Worm (Caenorhabditis elegans): Measurements from ENCODE around the gene H04M03.3.

H04M03.3 gene

DNA sequence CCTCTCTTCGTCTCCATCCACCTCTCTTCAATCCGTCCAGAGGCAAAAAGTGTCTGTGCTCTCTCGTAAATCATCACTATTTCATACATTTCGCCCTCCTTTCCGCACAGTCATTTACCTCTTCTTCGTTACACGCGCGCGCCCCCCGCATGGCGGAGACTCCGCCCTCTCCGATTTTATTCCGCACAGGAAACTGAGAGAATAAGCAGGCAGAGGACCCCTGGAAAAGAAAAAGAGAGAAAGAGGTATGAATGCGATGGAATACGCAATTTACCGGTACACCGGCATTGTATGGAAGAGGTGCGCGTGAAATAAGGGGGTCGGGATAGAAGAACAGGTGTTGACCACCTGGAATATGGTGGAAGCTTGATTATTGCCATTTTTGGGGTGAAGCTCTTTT is 30.6 kb upstream of the H04M03.3 start (continued):
- no peak for TF ChIP-seq fkh-6 (tag; optimal IDR thresholded peaks at IDR 0.05)
- TF ChIP-seq nfya-1 (tag; optimal IDR thresholded peaks at IDR 0.05): peak; percentile 14
- TF ChIP-seq gmeb-2 (tag; optimal IDR thresholded peaks at IDR 0.05): no peak
- TF ChIP-seq pros-1 (tag; optimal IDR thresholded peaks at IDR 0.05): peak; percentile 50
- TF ChIP-seq pax-1 (tag; optimal IDR thresholded peaks at IDR 0.05): no peak
- no peak for TF ChIP-seq ttx-3 (tag; optimal IDR thresholded peaks at IDR 0.05)
- no peak for TF ChIP-seq che-1 (tag; optimal IDR thresholded peaks at IDR 0.05)
- TF ChIP-seq ceh-24 (tag; optimal IDR thresholded peaks at IDR 0.05): no peak
- TF ChIP-seq ceh-14 (tag; optimal IDR thresholded peaks at IDR 0.05): no peak
- no peak for TF ChIP-seq K09A11.1 (tag; optimal IDR thresholded peaks at IDR 0.05; ENCODE audit: insufficient read depth)
- TF ChIP-seq tbx-2 (tag; optimal IDR thresholded peaks at IDR 0.05): peak; percentile 37
- TF ChIP-seq dmd-4 (tag; optimal IDR thresholded peaks at IDR 0.05; ENCODE audit: borderline replicate concordance): no peak
- no peak for TF ChIP-seq pag-3 (tag; optimal IDR thresholded peaks at IDR 0.05; ENCODE audit: borderline replicate concordance)
- TF ChIP-seq ama-1 (optimal IDR thresholded peaks at IDR 0.05): no peak
- TF ChIP-seq nhr-232 (tag; optimal IDR thresholded peaks at IDR 0.05): no peak
- no peak for TF ChIP-seq madf-2 (tag; optimal IDR thresholded peaks at IDR 0.05)
- TF ChIP-seq unc-42 (tag; optimal IDR thresholded peaks at IDR 0.05): no peak
- no peak; the same call in 1 of the 2 replicates for TF ChIP-seq sox-2 (GFP tag; IDR thresholded peaks at IDR 0.05)
- TF ChIP-seq npax-4 (tag; optimal IDR thresholded peaks at IDR 0.05): no peak
- TF ChIP-seq ceh-22 (tag; optimal IDR thresholded peaks at IDR 0.05): no peak
- TF ChIP-seq mec-3 (tag; optimal IDR thresholded peaks at IDR 0.05; ENCODE audit: borderline replicate concordance): no peak
- no peak for TF ChIP-seq eyg-1 (tag; optimal IDR thresholded peaks at IDR 0.05)
- TF ChIP-seq pqm-1 (tag; optimal IDR thresholded peaks at IDR 0.05): no peak
- no peak for TF ChIP-seq rnt-1 (tag; optimal IDR thresholded peaks at IDR 0.05)
- no peak for TF ChIP-seq odd-2 (tag; optimal IDR thresholded peaks at IDR 0.05)
- no peak for TF ChIP-seq fax-1 (tag; optimal IDR thresholded peaks at IDR 0.05)
- no peak for TF ChIP-seq ceh-45 (GFP tag; IDR thresholded peaks at IDR 0.05)
- TF ChIP-seq ztf-16 (tag; optimal IDR thresholded peaks at IDR 0.05): no peak
- TF ChIP-seq ahr-1 (tag; optimal IDR thresholded peaks at IDR 0.05): no peak
- TF ChIP-seq ceh-19 (GFP tag; optimal IDR thresholded peaks at IDR 0.05): no peak
- no peak for TF ChIP-seq pha-4 (tag; optimal IDR thresholded peaks at IDR 0.05)
- no peak for TF ChIP-seq ceh-9 (tag; optimal IDR thresholded peaks at IDR 0.05)
- TF ChIP-seq elt-2 (tag; optimal IDR thresholded peaks at IDR 0.05): no peak

DNA sequence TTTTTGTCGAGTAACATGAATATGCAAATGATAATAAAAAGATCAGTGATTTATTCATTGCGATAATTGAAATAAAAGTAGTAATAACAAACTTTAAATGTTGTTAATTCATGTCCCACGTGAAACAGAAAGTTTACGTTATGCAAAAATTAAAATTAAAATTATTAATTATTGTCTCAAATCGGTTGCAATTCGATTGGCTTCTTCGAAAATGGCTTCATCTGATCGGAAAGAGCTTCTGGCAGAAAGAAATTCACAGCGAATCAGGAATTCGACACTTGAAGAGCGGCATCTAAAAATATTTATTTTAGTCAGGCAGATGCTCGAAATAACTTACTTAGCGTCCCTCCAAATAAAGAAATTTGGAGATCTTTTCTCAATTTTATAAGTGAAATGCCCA is 25.5 kb upstream of the H04M03.3 start, which contains the start of gene spe-27:
Gene spe-27 (minus strand): TSS at position 101 of the 400 bp plus-strand sequence.
- TF ChIP-seq elt-2 (tag; optimal IDR thresholded peaks at IDR 0.05) (no peak), odd-2 (tag; optimal IDR thresholded peaks at IDR 0.05) (no peak), ttx-3 (tag; optimal IDR thresholded peaks at IDR 0.05) (no peak), unc-55 (GFP tag; optimal IDR thresholded peaks at IDR 0.05) (no peak), hlh-6 (tag; optimal IDR thresholded peaks at IDR 0.05) (no peak), nhr-11 (tag; optimal IDR thresholded peaks at IDR 0.05) (no peak), ceh-9 (tag; optimal IDR thresholded peaks at IDR 0.05) (no peak), ceh-48 (tag; optimal IDR thresholded peaks at IDR 0.05) (no peak), ets-4 (tag; optimal IDR thresholded peaks at IDR 0.05) (no peak), dmd-4 (tag; optimal IDR thresholded peaks at IDR 0.05; ENCODE audit: borderline replicate concordance) (no peak), madf-2 (tag; optimal IDR thresholded peaks at IDR 0.05) (no peak), Y22D7AL.16 (tag; optimal IDR thresholded peaks at IDR 0.05) (no peak), C38D4.7 (GFP tag; optimal IDR thresholded peaks at IDR 0.05) (no peak), rnt-1 (tag; optimal IDR thresholded peaks at IDR 0.05) (no peak), fkh-10 (GFP tag; optimal IDR thresholded peaks at IDR 0.05) (no peak), nhr-232 (tag; optimal IDR thresholded peaks at IDR 0.05) (no peak), hlh-8 (tag; optimal IDR thresholded peaks at IDR 0.05) (no peak), ref-2 (tag; optimal IDR thresholded peaks at IDR 0.05) (no peak)

Measured in whole organism, late embryonic.